Worm (Caenorhabditis elegans) whole organism, late embryonic: Measurements from ENCODE around the gene cal-4.

Source experiments
- C08G9.2 ChIP-seq: sonication (generic microtip); optimal IDR thresholded peaks from 2 replicates; lab custom pipeline; 2016; ENCODE audit warnings: mild to moderate bottlenecking, missing genetic modification characterization, moderate library complexity, missing compliant biosample characterization
- F13H6.1 ChIP-seq: sonication (generic microtip); optimal IDR thresholded peaks from 2 replicates; lab custom pipeline; 2016; ENCODE audit warnings: missing genetic modification characterization, missing compliant biosample characterization
- K02D7.2 ChIP-seq: sonication (generic microtip); optimal IDR thresholded peaks from 2 replicates; lab custom pipeline; 2017; ENCODE audit warnings: mild to moderate bottlenecking, missing genetic modification characterization, missing compliant biosample characterization
- K09A11.1 ChIP-seq: sonication (generic microtip); optimal IDR thresholded peaks from 2 replicates; lab custom pipeline; 2017; ENCODE audit warnings: antibody characterized with exemption, mild to moderate bottlenecking, missing genetic modification characterization, missing compliant biosample characterization; ENCODE audit not compliant: insufficient read depth
- T23F11.4 ChIP-seq: fragments of 200-800 bp; sonication (Bioruptor generic); optimal IDR thresholded peaks from 2 replicates; lab custom pipeline; 2018; ENCODE audit warnings: mild to moderate bottlenecking, missing genetic modification characterization, missing compliant biosample characterization
- ceh-18 ChIP-seq: sonication (generic microtip); optimal IDR thresholded peaks from 2 replicates; lab custom pipeline; 2016; ENCODE audit warnings: missing genetic modification characterization, missing compliant biosample characterization
- ceh-22 ChIP-seq: sonication (generic microtip); optimal IDR thresholded peaks from 2 replicates; lab custom pipeline; 2017; ENCODE audit warnings: missing biosample characterization, missing genetic modification characterization
- ceh-24 ChIP-seq: sonication (generic microtip); optimal IDR thresholded peaks from 2 replicates; lab custom pipeline; 2016; ENCODE audit warnings: mild to moderate bottlenecking, missing genetic modification characterization, missing compliant biosample characterization
- ceh-31 ChIP-seq: sonication (generic microtip); optimal IDR thresholded peaks from 2 replicates; lab custom pipeline; 2016; ENCODE audit warnings: missing genetic modification characterization, missing compliant biosample characterization
- ceh-34 ChIP-seq: sonication (generic microtip); optimal IDR thresholded peaks from 2 replicates; lab custom pipeline; 2016; ENCODE audit warnings: mild to moderate bottlenecking, missing genetic modification characterization, missing compliant biosample characterization
- ceh-48 ChIP-seq: sonication (generic microtip); optimal IDR thresholded peaks from 2 replicates; lab custom pipeline; 2016; ENCODE audit warnings: missing genetic modification characterization, inconsistent platforms, missing compliant biosample characterization
- ceh-6 ChIP-seq: fragments of 200-800 bp; sonication (Bioruptor generic); optimal IDR thresholded peaks from 2 replicates; lab custom pipeline; 2018; ENCODE audit warnings: mild to moderate bottlenecking, missing genetic modification characterization, missing compliant biosample characterization
- ceh-9 ChIP-seq: sonication (generic microtip); optimal IDR thresholded peaks from 2 replicates; lab custom pipeline; 2016; ENCODE audit warnings: mild to moderate bottlenecking, missing genetic modification characterization, inconsistent platforms, missing compliant biosample characterization
- che-1 ChIP-seq: sonication (generic microtip); optimal IDR thresholded peaks from 2 replicates; lab custom pipeline; 2016; ENCODE audit warnings: mild to moderate bottlenecking, missing genetic modification characterization, missing compliant biosample characterization
- dve-1 ChIP-seq: sonication (generic microtip); optimal IDR thresholded peaks from 2 replicates; lab custom pipeline; 2017; ENCODE audit warnings: antibody characterized with exemption, mild to moderate bottlenecking, missing genetic modification characterization, missing compliant biosample characterization
- elt-4 ChIP-seq: sonication (generic microtip); optimal IDR thresholded peaks from 2 replicates; lab custom pipeline; 2016; ENCODE audit warnings: missing genetic modification characterization, missing compliant biosample characterization
- ets-4 ChIP-seq: sonication (generic microtip); optimal IDR thresholded peaks from 2 replicates; lab custom pipeline; 2016; ENCODE audit warnings: missing genetic modification characterization, missing compliant biosample characterization
- eyg-1 ChIP-seq: sonication (generic microtip); optimal IDR thresholded peaks from 2 replicates; lab custom pipeline; 2016; ENCODE audit warnings: missing genotype, missing genetic modification characterization, missing compliant biosample characterization
- fax-1 ChIP-seq: sonication (generic microtip); optimal IDR thresholded peaks from 2 replicates; lab custom pipeline; 2016; ENCODE audit warnings: missing genotype, missing genetic modification characterization, missing compliant biosample characterization
- fkh-10 ChIP-seq: fragments of 150-350 bp; optimal IDR thresholded peaks from 2 replicates; lab custom pipeline; 2014; ENCODE audit warnings: missing biosample characterization, missing genetic modification reagents, missing genetic modification characterization
- fkh-6 ChIP-seq: sonication (generic microtip); optimal IDR thresholded peaks from 2 replicates; lab custom pipeline; 2016; ENCODE audit warnings: missing genetic modification characterization, missing compliant biosample characterization
- gmeb-2 ChIP-seq: sonication (generic microtip); optimal IDR thresholded peaks from 2 replicates; lab custom pipeline; 2016; ENCODE audit warnings: missing genetic modification characterization, inconsistent platforms, missing compliant biosample characterization
- hlh-13 ChIP-seq: fragments of 200-800 bp; sonication (Bioruptor generic); optimal IDR thresholded peaks from 2 replicates; lab custom pipeline; 2018; ENCODE audit warnings: mild to moderate bottlenecking, missing genetic modification characterization, missing compliant biosample characterization
- hlh-15 ChIP-seq: sonication (generic microtip); optimal IDR thresholded peaks from 2 replicates; lab custom pipeline; 2016; ENCODE audit warnings: missing genetic modification characterization, missing compliant biosample characterization
- hlh-30 ChIP-seq: sonication (generic microtip); optimal IDR thresholded peaks from 2 replicates; lab custom pipeline; 2017; ENCODE audit warnings: antibody characterized with exemption, missing genetic modification characterization, missing compliant biosample characterization; ENCODE audit not compliant: insufficient read depth
- hlh-6 ChIP-seq: sonication (generic microtip); optimal IDR thresholded peaks from 2 replicates; lab custom pipeline; 2016; ENCODE audit warnings: missing genotype, missing genetic modification characterization, missing compliant biosample characterization
- hlh-8 ChIP-seq: sonication (generic microtip); optimal IDR thresholded peaks from 2 replicates; lab custom pipeline; 2016; ENCODE audit warnings: missing genotype, missing genetic modification characterization, missing compliant biosample characterization
- lim-6 ChIP-seq: sonication (generic microtip); optimal IDR thresholded peaks from 2 replicates; lab custom pipeline; 2016; ENCODE audit warnings: missing genetic modification characterization, missing compliant biosample characterization
- madf-2 ChIP-seq: sonication (generic microtip); optimal IDR thresholded peaks from 2 replicates; lab custom pipeline; 2017; ENCODE audit warnings: missing genetic modification characterization, missing compliant biosample characterization
- mec-3 ChIP-seq: sonication (generic microtip); optimal IDR thresholded peaks from 2 replicates; lab custom pipeline; 2016; ENCODE audit warnings: borderline replicate concordance, missing genetic modification characterization, missing compliant biosample characterization
- nhr-232 ChIP-seq: sonication (generic microtip); optimal IDR thresholded peaks from 2 replicates; lab custom pipeline; 2016; ENCODE audit warnings: missing genetic modification characterization, missing compliant biosample characterization
- npax-4 ChIP-seq: sonication (generic microtip); optimal IDR thresholded peaks from 2 replicates; lab custom pipeline; 2016; ENCODE audit warnings: missing genetic modification characterization, missing compliant biosample characterization
- pat-9 ChIP-seq: fragments of 200-800 bp; sonication (Bioruptor generic); optimal IDR thresholded peaks from 2 replicates; lab custom pipeline; 2018; ENCODE audit warnings: mild to moderate bottlenecking, missing genetic modification characterization, moderate library complexity, missing compliant biosample characterization
- pax-1 ChIP-seq: fragments of 150-350 bp; optimal IDR thresholded peaks from 2 replicates; lab custom pipeline; 2014; ENCODE audit warnings: missing biosample characterization, missing genetic modification characterization
- pha-2 ChIP-seq: sonication (generic microtip); optimal IDR thresholded peaks from 2 replicates; lab custom pipeline; 2017; ENCODE audit warnings: mild to moderate bottlenecking, missing genetic modification characterization, missing compliant biosample characterization
- pqm-1 ChIP-seq: sonication (generic microtip); optimal IDR thresholded peaks from 2 replicates; lab custom pipeline; 2016; ENCODE audit warnings: missing genetic modification characterization, missing compliant biosample characterization
- pros-1 ChIP-seq: fragments of 150-350 bp; optimal IDR thresholded peaks from 2 replicates; lab custom pipeline; 2014; ENCODE audit warnings: missing biosample characterization, missing genetic modification reagents, missing genetic modification characterization
- rnt-1 ChIP-seq: sonication (generic microtip); optimal IDR thresholded peaks from 2 replicates; lab custom pipeline; 2016; ENCODE audit warnings: missing genetic modification characterization, missing compliant biosample characterization
- sdc-2 ChIP-seq: sonication (generic microtip); optimal IDR thresholded peaks from 2 replicates; lab custom pipeline; 2016; ENCODE audit warnings: missing genotype, missing genetic modification characterization, missing compliant biosample characterization
- sox-2 ChIP-seq: fragments of 200-800 bp; sonication (Bioruptor generic); IDR thresholded peaks from 2 replicates; pipeline ENCODE4 v1.3.6; 2022; ENCODE audit warnings: missing genetic modification reagents, missing genetic modification characterization, missing compliant biosample characterization
- syd-9 ChIP-seq: sonication (generic microtip); optimal IDR thresholded peaks from 2 replicates; lab custom pipeline; 2016; ENCODE audit warnings: mild to moderate bottlenecking, missing genetic modification characterization, moderate library complexity, missing compliant biosample characterization
- tbx-2 ChIP-seq: sonication (generic microtip); optimal IDR thresholded peaks from 2 replicates; lab custom pipeline; 2016; ENCODE audit warnings: missing genetic modification characterization, missing compliant biosample characterization
- tbx-7 ChIP-seq: sonication (generic microtip); optimal IDR thresholded peaks from 2 replicates; lab custom pipeline; 2016; ENCODE audit warnings: missing genotype, missing genetic modification characterization, missing compliant biosample characterization
- unc-3 ChIP-seq, 2 experiments: fragments of 200-800 bp in 1 of 2; sonication (Bioruptor generic) in 1 of 2; sonication (generic microtip) in 1 of 2; conservative IDR thresholded peaks in 1 of 2; optimal IDR thresholded peaks in 1 of 2; 2 replicates each; pipeline versions ENCODE4 v1.3.6 to Lab custom; 2016 to 2022; ENCODE audit warnings: missing compliant biosample characterization in 2 of 2, missing genetic modification characterization in 2 of 2, missing genetic modification reagents in 1 of 2
- unc-42 ChIP-seq: sonication (generic microtip); optimal IDR thresholded peaks from 2 replicates; lab custom pipeline; 2016; ENCODE audit warnings: missing genotype, missing genetic modification characterization, missing compliant biosample characterization
- unc-55 ChIP-seq: sonication (generic microtip); optimal IDR thresholded peaks from 2 replicates; lab custom pipeline; 2017; ENCODE audit warnings: missing biosample characterization, missing genetic modification reagents, missing genetic modification characterization
- unc-86 ChIP-seq: sonication (generic microtip); optimal IDR thresholded peaks from 2 replicates; lab custom pipeline; 2016; ENCODE audit warnings: missing genetic modification characterization, missing compliant biosample characterization
- zip-5 ChIP-seq: sonication (generic microtip); optimal IDR thresholded peaks from 2 replicates; lab custom pipeline; 2016; ENCODE audit warnings: missing genetic modification characterization, missing compliant biosample characterization
- ztf-16 ChIP-seq: sonication (generic microtip); optimal IDR thresholded peaks from 2 replicates; lab custom pipeline; 2017; ENCODE audit warnings: missing genetic modification characterization, missing compliant biosample characterization

cal-4 gene

ce11 chrIV:10482585-10482984 lies 38.6 kb upstream of the cal-4 start:
- TF ChIP-seq hlh-15 (no peak), hlh-30 (tag; lab: Kevin White, UChicago) (no peak), hlh-8 (tag; lab: Kevin White, UChicago) (no peak), rnt-1 (tag; lab: Kevin White, UChicago) (no peak), hlh-6 (tag; lab: Kevin White, UChicago) (no peak), ceh-18 (tag; lab: Kevin White, UChicago) (no peak), K09A11.1 (tag; lab: Kevin White, UChicago) (no peak), lim-6 (tag; lab: Kevin White, UChicago) (no peak), unc-86 (no peak), ceh-9 (tag; lab: Kevin White, UChicago) (no peak), ceh-22 (tag; lab: Kevin White, UChicago) (no peak)

ce11 chrIV:10483607-10484117 lies 37.5 kb upstream of the cal-4 start, which contains the start of the genes F01D4.5 and ced-5:
Gene F01D4.5, minus strand, starts transcription at chrIV:10483657.
Gene ced-5, plus strand, starts transcription at chrIV:10484110.
- TF ChIP-seq tbx-7 (tag; lab: Kevin White, UChicago): peak; percentile 85
- peak; percentile 15 for TF ChIP-seq gmeb-2 (tag; lab: Kevin White, UChicago)
- TF ChIP-seq pha-2 (tag; lab: Kevin White, UChicago): no peak
- TF ChIP-seq hlh-15: no peak
- peak; percentile 66 for TF ChIP-seq fkh-6
- TF ChIP-seq rnt-1 (tag; lab: Kevin White, UChicago): peak; percentile 54
- peak; percentile 26 for TF ChIP-seq hlh-6 (tag; lab: Kevin White, UChicago)
- no peak for TF ChIP-seq hlh-30 (tag; lab: Kevin White, UChicago)
- TF ChIP-seq eyg-1 (tag; lab: Kevin White, UChicago): no peak
- TF ChIP-seq fax-1 (tag; lab: Kevin White, UChicago): peak; percentile 61
- no peak for TF ChIP-seq npax-4 (tag; lab: Kevin White, UChicago)
- no peak for TF ChIP-seq ceh-24
- TF ChIP-seq lim-6 (tag; lab: Kevin White, UChicago): peak; percentile 62
- peak; percentile 26 for TF ChIP-seq F13H6.1 (tag; lab: Kevin White, UChicago)
- no peak for TF ChIP-seq fkh-10 (GFP tag; lab: Kevin White, UChicago)
- TF ChIP-seq ceh-48 (tag; lab: Kevin White, UChicago): no peak
- TF ChIP-seq dve-1 (tag; lab: Kevin White, UChicago): no peak
- TF ChIP-seq C08G9.2 (tag; lab: Kevin White, UChicago): peak; percentile 90
- no peak for TF ChIP-seq che-1 (tag; lab: Kevin White, UChicago)
- no peak for TF ChIP-seq elt-4 (tag; lab: Kevin White, UChicago)
- no peak for TF ChIP-seq madf-2 (tag; lab: Kevin White, UChicago)
- no peak for TF ChIP-seq unc-55 (GFP tag; lab: Kevin White, UChicago)
- peak; percentile 87 for TF ChIP-seq zip-5 (tag; lab: Kevin White, UChicago)
- no peak for TF ChIP-seq hlh-13 (GFP tag; lab: Kevin White, UChicago)
- TF ChIP-seq ceh-31 (tag; lab: Kevin White, UChicago): peak; percentile 91
- peak; percentile 58 for TF ChIP-seq ztf-16 (tag; lab: Kevin White, UChicago)
- TF ChIP-seq T23F11.4 (GFP tag; lab: Kevin White, UChicago): no peak
- no peak for TF ChIP-seq K09A11.1 (tag; lab: Kevin White, UChicago)
- TF ChIP-seq sox-2 (GFP tag; lab: Robert Waterston, UW): no peak
- TF ChIP-seq syd-9: peak; percentile 19
- no peak for TF ChIP-seq unc-3 (GFP tag; conservative IDR thresholded peaks at IDR 0.05; lab: Robert Waterston, UW)
- no peak for TF ChIP-seq unc-3 (tag; optimal IDR thresholded peaks at IDR 0.05; lab: Kevin White, UChicago)
- no peak for TF ChIP-seq ceh-9 (tag; lab: Kevin White, UChicago)
- no peak for TF ChIP-seq sdc-2 (tag; lab: Kevin White, UChicago)
- TF ChIP-seq ceh-34 (tag; lab: Kevin White, UChicago): peak; percentile 18
- TF ChIP-seq unc-42 (tag; lab: Kevin White, UChicago): peak; percentile 17
- no peak for TF ChIP-seq mec-3 (tag; lab: Kevin White, UChicago)
- peak; percentile 77 for TF ChIP-seq ets-4 (tag; lab: Kevin White, UChicago)
- TF ChIP-seq nhr-232 (tag; lab: Kevin White, UChicago): no peak
- TF ChIP-seq ceh-6 (GFP tag; lab: Kevin White, UChicago): no peak
- TF ChIP-seq hlh-8 (tag; lab: Kevin White, UChicago): peak; percentile 78
- TF ChIP-seq tbx-2 (tag; lab: Kevin White, UChicago): peak; percentile 78
- peak; percentile 38 for TF ChIP-seq pqm-1
- no peak for TF ChIP-seq pat-9 (tag; lab: Kevin White, UChicago)
- TF ChIP-seq pros-1 (tag; lab: Kevin White, UChicago): no peak
- TF ChIP-seq K02D7.2: no peak
- no peak for TF ChIP-seq pax-1
